Fruit fly (Drosophila melanogaster): ENCODE results near the gene CG32071.

CG32071 gene

DNA sequence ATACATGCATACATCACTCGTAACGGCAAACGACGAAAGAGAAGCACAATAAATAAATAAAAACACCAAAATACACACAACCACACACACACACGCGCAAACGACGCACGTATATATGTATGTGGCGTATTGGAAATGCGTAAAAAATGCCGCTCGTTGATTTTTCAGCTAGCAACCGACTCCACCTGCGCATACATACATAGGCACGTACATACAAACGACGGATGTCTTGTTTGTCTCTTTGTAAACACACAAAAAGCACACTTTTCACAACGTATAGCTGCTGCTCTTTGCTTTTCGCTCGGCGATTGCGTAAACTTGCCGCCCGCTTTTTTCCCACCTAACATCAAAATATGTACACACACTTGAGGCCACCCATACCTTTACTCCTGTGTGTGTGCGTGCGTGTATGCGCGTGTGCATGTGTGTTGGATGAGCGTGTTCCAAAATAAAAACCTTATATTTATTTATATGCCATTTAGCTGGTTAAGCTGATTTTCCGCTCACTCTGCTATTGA, 16.3 kb upstream of the CG32071 start (continued):
- TF ChIP-seq fd102C (GFP tag; optimal IDR thresholded peaks at IDR 0.05) = no peak
- TF ChIP-seq Lim3 (GFP tag; IDR thresholded peaks at IDR 0.05) = no peak
- no peak for TF ChIP-seq CG11696 (GFP tag; IDR thresholded peaks at IDR 0.05)
- TF ChIP-seq CG12391 (tag; optimal IDR thresholded peaks at IDR 0.05) = no peak
- TF ChIP-seq Ets65A (GFP tag) = no peak
- no peak; the same call in 1 of the 2 replicates for TF ChIP-seq Rfx (GFP tag; IDR thresholded peaks at IDR 0.05)
- no peak for TF ChIP-seq CG10462 (GFP tag; optimal IDR thresholded peaks at IDR 0.05)
- TF ChIP-seq CG1233 (GFP tag; optimal IDR thresholded peaks at IDR 0.05) = peak; percentile 57
- peak; percentile 77 for TF ChIP-seq CG15479 (GFP tag; optimal IDR thresholded peaks at IDR 0.05)
- TF ChIP-seq Sox100B (GFP tag; optimal IDR thresholded peaks at IDR 0.05) = peak; percentile 10
- TF ChIP-seq Sin3A (optimal IDR thresholded peaks at IDR 0.05) = no peak
- TF ChIP-seq ftz-f1 (GFP tag; optimal IDR thresholded peaks at IDR 0.05) = no peak
- TF ChIP-seq fu2 (GFP tag; optimal IDR thresholded peaks at IDR 0.05) = no peak
- TF ChIP-seq Nf-YA (GFP tag; IDR thresholded peaks at IDR 0.05) = no peak
- TF ChIP-seq CG12071 (GFP tag; optimal IDR thresholded peaks at IDR 0.05) = peak; percentile 68
- TF ChIP-seq CG9727 (GFP tag; optimal IDR thresholded peaks at IDR 0.05) = peak; percentile 12
- peak; percentile 65 for TF ChIP-seq CG3163 (GFP tag; optimal IDR thresholded peaks at IDR 0.05)
- no peak for TF ChIP-seq grau (tag; optimal IDR thresholded peaks at IDR 0.05)
- no peak for TF ChIP-seq CG3726 (GFP tag; IDR thresholded peaks at IDR 0.05)
- TF ChIP-seq pros (GFP tag; optimal IDR thresholded peaks at IDR 0.05) = peak; percentile 8
- no peak for TF ChIP-seq CG30403 (GFP tag; optimal IDR thresholded peaks at IDR 0.05)
- peak; percentile 71 for TF ChIP-seq CG31365 (tag; optimal IDR thresholded peaks at IDR 0.05)
- TF ChIP-seq br (optimal IDR thresholded peaks at IDR 0.05) = no peak
- peak; percentile 40; the same call in 1 of the 3 replicates for TF ChIP-seq z (GFP tag; IDR thresholded peaks at IDR 0.05)
- TF ChIP-seq CG14965 (GFP tag; optimal IDR thresholded peaks at IDR 0.05; ENCODE audit: borderline replicate concordance) = peak; percentile 3
- no peak for TF ChIP-seq CG11085 (GFP tag; IDR thresholded peaks at IDR 0.05)
- no peak for TF ChIP-seq CG2120 (GFP tag; optimal IDR thresholded peaks at IDR 0.05)
- no peak for TF ChIP-seq HmgD (GFP tag; optimal IDR thresholded peaks at IDR 0.05)
- TF ChIP-seq en (GFP tag; optimal IDR thresholded peaks at IDR 0.05) = no peak
- peak; percentile 25 for TF ChIP-seq CG2202 (tag; optimal IDR thresholded peaks at IDR 0.05)
- no peak for TF ChIP-seq CG14710 (tag; optimal IDR thresholded peaks at IDR 0.05)
- no peak for TF ChIP-seq Lpt (GFP tag; optimal IDR thresholded peaks at IDR 0.05)
- no peak for TF ChIP-seq ranshi (GFP tag; IDR thresholded peaks at IDR 0.05)
- TF ChIP-seq MTF-1 (GFP tag; optimal IDR thresholded peaks at IDR 0.05; ENCODE audit: borderline replicate concordance) = peak; percentile 46
- peak; percentile 48 for TF ChIP-seq HmgZ (tag; optimal IDR thresholded peaks at IDR 0.05)
- peak; percentile 14 for TF ChIP-seq nmo (GFP tag; optimal IDR thresholded peaks at IDR 0.05)
- TF ChIP-seq Vsx1 (GFP tag; optimal IDR thresholded peaks at IDR 0.05) = peak; percentile 57
- TF ChIP-seq CG10209 (GFP tag; optimal IDR thresholded peaks at IDR 0.05) = peak; percentile 30
- TF ChIP-seq Hmx (GFP tag; optimal IDR thresholded peaks at IDR 0.05) = no peak
- no peak for TF ChIP-seq C15 (GFP tag; IDR thresholded peaks at IDR 0.05)
- no peak for TF ChIP-seq run (tag; optimal IDR thresholded peaks at IDR 0.05)
- no peak for TF ChIP-seq D19A (tag; optimal IDR thresholded peaks at IDR 0.05)
- TF ChIP-seq slbo (GFP tag; IDR thresholded peaks at IDR 0.05) = peak; percentile 40
- TF ChIP-seq Hmr (GFP tag; optimal IDR thresholded peaks at IDR 0.05) = peak; percentile 74
- peak; percentile 37; the same call in 1 of the 3 replicates for TF ChIP-seq sr (GFP tag; IDR thresholded peaks at IDR 0.05)
- no peak for TF ChIP-seq CG18764 (GFP tag; optimal IDR thresholded peaks at IDR 0.05)
- TF ChIP-seq CG3407 (GFP tag; optimal IDR thresholded peaks at IDR 0.05) = peak; percentile 52
- no peak for TF ChIP-seq trh (GFP tag; optimal IDR thresholded peaks at IDR 0.05)
- TF ChIP-seq Tbp (GFP tag; optimal IDR thresholded peaks at IDR 0.05) = no peak
- TF ChIP-seq vfl (GFP tag; optimal IDR thresholded peaks at IDR 0.05) = no peak
- TF ChIP-seq eyg (GFP tag; optimal IDR thresholded peaks at IDR 0.05) = no peak
- no peak; the same call in 2 of the 3 replicates for TF ChIP-seq row (GFP tag; IDR thresholded peaks at IDR 0.05)
- no peak for TF ChIP-seq CG7372 (GFP tag; IDR thresholded peaks at IDR 0.05)

Measured in whole organism, embryonic.